Fruit fly (Drosophila melanogaster) whole organism, adult: ENCODE data around the gene wor.

Experiments used
- CG11617 ChIP-seq: fragments of 200-800 bp; sonication (Bioruptor generic); optimal IDR thresholded peaks from 2 replicates; lab custom pipeline; 2017; ENCODE audit warnings: mild to moderate bottlenecking, missing biosample characterization, missing genetic modification reagents, missing genetic modification characterization
- CG12768 ChIP-seq: fragments of 200-800 bp; sonication (Bioruptor generic); optimal IDR thresholded peaks from 2 replicates; lab custom pipeline; 2017; ENCODE audit warnings: missing biosample characterization, missing genetic modification characterization, mild to moderate bottlenecking, moderate library complexity, missing genetic modification reagents
- CG14711 ChIP-seq: fragments of 200-800 bp; sonication (Bioruptor generic); optimal IDR thresholded peaks from 2 replicates; lab custom pipeline; 2018; ENCODE audit warnings: missing biosample characterization, mild to moderate bottlenecking, missing genetic modification characterization, moderate library complexity
- CG1620 ChIP-seq: fragments of 200-800 bp; sonication (Bioruptor generic); optimal IDR thresholded peaks from 2 replicates; lab custom pipeline; 2016; ENCODE audit warnings: missing biosample characterization, missing genetic modification characterization
- CG33017 ChIP-seq: fragments of 200-800 bp; sonication (Bioruptor generic); optimal IDR thresholded peaks from 2 replicates; lab custom pipeline; 2018; ENCODE audit warnings: missing biosample characterization, mild to moderate bottlenecking, missing genetic modification characterization, moderate library complexity
- CG5204 ChIP-seq: fragments of 200-800 bp; sonication (Bioruptor generic); optimal IDR thresholded peaks from 2 replicates; lab custom pipeline; 2016; ENCODE audit warnings: missing biosample characterization, missing genetic modification characterization
- CG7045 ChIP-seq: fragments of 200-800 bp; sonication (Bioruptor generic); optimal IDR thresholded peaks from 2 replicates; lab custom pipeline; 2017; ENCODE audit warnings: missing biosample characterization, mild to moderate bottlenecking, missing genetic modification characterization
- CG7101 ChIP-seq: fragments of 200-800 bp; sonication (Bioruptor generic); optimal IDR thresholded peaks from 2 replicates; lab custom pipeline; 2018; ENCODE audit warnings: missing biosample characterization, mild to moderate bottlenecking, missing genetic modification characterization, moderate library complexity
- Clk ChIP-seq: fragments of 200-800 bp; sonication (Bioruptor generic); optimal IDR thresholded peaks from 2 replicates; lab custom pipeline; 2017; ENCODE audit warnings: missing biosample characterization, missing genetic modification characterization
- Crg-1 ChIP-seq: fragments of 200-800 bp; sonication (Bioruptor generic); optimal IDR thresholded peaks from 2 replicates; lab custom pipeline; 2016; ENCODE audit warnings: missing biosample characterization, missing genetic modification characterization
- Hr96 ChIP-seq: fragments of 200-800 bp; sonication (Bioruptor generic); optimal IDR thresholded peaks from 2 replicates; lab custom pipeline; 2016; ENCODE audit warnings: missing biosample characterization, missing genetic modification characterization
- Mnt ChIP-seq: fragments of 200-800 bp; sonication (Bioruptor generic); optimal IDR thresholded peaks from 2 replicates; lab custom pipeline; 2016; ENCODE audit warnings: missing biosample characterization, mild to moderate bottlenecking, missing genetic modification characterization
- bab1 ChIP-seq: fragments of 200-800 bp; sonication (Bioruptor generic); optimal IDR thresholded peaks from 3 replicates; lab custom pipeline; 2019; ENCODE audit warnings: missing biosample characterization, mild to moderate bottlenecking, missing genetic modification characterization, moderate library complexity
- cic ChIP-seq: fragments of 200-800 bp; sonication (Bioruptor generic); optimal IDR thresholded peaks from 2 replicates; lab custom pipeline; 2017; ENCODE audit warnings: missing biosample characterization, mild to moderate bottlenecking, missing genetic modification characterization, moderate library complexity
- cnc ChIP-seq, 2 experiments: fragments of >200 bp; optimal IDR thresholded peaks; 2 replicates each; lab custom pipeline; 2017
- kay ChIP-seq: fragments of 200-800 bp; sonication (Bioruptor generic); peaks from one replicate; lab custom pipeline; 2016; ENCODE audit warnings: missing biosample characterization, missing genetic modification characterization, borderline replicate concordance
- ovo ChIP-seq: fragments of 200-800 bp; sonication (Bioruptor generic); optimal IDR thresholded peaks from 2 replicates; lab custom pipeline; 2016; ENCODE audit warnings: missing biosample characterization, missing genetic modification characterization
- pad ChIP-seq: fragments of 200-800 bp; sonication (Bioruptor generic); optimal IDR thresholded peaks from 3 replicates; lab custom pipeline; 2017; ENCODE audit warnings: missing biosample characterization, missing genetic modification characterization, mild to moderate bottlenecking, moderate library complexity, missing genetic modification reagents
- tj ChIP-seq: fragments of 200-800 bp; sonication (Bioruptor generic); optimal IDR thresholded peaks from 3 replicates; lab custom pipeline; 2017; ENCODE audit warnings: missing biosample characterization, mild to moderate bottlenecking, missing genetic modification characterization, moderate library complexity
- toe ChIP-seq: fragments of 200-800 bp; sonication (Bioruptor generic); optimal IDR thresholded peaks from 2 replicates; lab custom pipeline; 2016; ENCODE audit warnings: missing biosample characterization, missing genetic modification characterization

The wor gene

DNA sequence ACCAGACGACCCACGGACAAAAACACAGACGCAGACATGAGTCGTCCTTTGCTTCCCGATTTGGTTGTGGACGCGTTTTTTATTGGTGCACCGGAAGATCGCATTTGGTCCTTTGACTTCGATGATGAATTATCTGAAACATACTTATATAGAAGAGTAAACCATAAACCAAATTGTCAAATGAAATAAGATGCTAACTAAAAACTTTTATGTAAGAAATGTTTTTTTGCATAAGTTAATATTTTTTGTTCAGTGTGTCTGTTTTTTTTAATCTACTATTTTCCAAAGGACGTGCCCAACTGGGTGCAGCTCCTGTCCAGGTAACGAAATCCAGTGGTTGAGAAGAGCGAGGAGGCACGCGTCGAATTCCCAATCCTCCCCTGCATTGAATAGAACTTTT lies 23.5 kb downstream of the wor start:
- TF ChIP-seq CG12768 (GFP tag; lab: Kevin White, UChicago) (no peak), toe (GFP tag; lab: Kevin White, UChicago) (no peak), Mnt (GFP tag; lab: Kevin White, UChicago) (no peak), CG5204 (GFP tag; lab: Kevin White, UChicago) (no peak), pad (GFP tag; lab: Kevin White, UChicago) (no peak), kay (no peak), CG33017 (tag; lab: Kevin White, UChicago) (no peak), CG11617 (GFP tag; lab: Kevin White, UChicago) (no peak), CG7045 (GFP tag; lab: Kevin White, UChicago) (no peak), cnc (optimal IDR thresholded peaks at IDR 0.05; lab: Kevin White, UChicago) (no peak), cic (GFP tag; lab: Kevin White, UChicago) (no peak), bab1 (GFP tag; lab: Kevin White, UChicago) (no peak), tj (GFP tag; lab: Kevin White, UChicago) (no peak), ovo (GFP tag; lab: Kevin White, UChicago) (no peak), Crg-1 (no peak), CG14711 (tag; lab: Kevin White, UChicago) (no peak)

DNA sequence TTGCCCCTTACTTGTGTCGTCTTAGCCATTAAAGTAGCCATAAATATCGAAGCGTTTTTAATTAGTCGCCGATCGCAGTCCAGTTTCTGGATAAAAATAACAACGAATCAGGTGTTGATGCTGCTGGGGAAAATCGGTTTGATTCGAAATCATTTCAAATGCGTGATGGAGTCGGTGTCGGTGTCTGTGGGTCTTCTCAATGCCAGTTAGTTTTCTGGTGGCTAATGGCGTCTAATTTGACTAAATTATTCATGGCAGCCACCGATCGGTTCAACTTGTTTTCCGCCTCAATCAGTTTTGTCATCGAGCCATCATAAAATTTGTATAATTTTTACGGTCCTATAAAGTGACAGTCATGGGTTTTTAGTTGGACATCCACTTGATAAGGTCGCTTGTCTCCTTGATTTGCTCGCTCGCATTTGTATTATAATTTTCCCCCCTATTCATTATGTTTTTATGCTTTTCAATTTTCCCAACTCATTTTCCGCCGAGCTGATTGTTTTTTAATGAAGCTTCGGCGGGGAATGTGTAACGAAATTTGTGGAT lies 25.0 kb downstream of the wor start:
- TF ChIP-seq cnc (optimal IDR thresholded peaks at IDR 0.05; lab: Kevin White, UChicago) (no peak), Crg-1 (no peak)

DNA sequence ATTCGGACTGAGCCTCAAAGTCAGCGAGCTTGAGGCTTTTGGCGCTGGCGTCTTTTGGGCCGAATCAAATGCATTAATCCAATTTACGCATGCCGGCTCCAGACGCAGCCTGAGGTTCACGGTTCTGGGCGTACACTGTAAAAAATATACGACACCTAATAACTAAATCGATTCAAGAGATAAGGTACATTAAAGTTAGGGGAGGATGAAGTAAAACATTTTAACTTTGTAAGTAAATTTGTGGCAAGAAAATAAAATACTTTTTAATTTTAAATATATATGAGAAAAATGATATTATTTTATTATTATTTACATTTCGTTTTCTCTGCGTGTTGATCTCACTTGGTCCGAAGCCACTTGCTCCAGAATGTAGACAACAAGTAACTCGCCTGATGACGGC lies 28.6 kb downstream of the wor start:
- TF ChIP-seq toe (GFP tag; lab: Kevin White, UChicago) (no peak), kay (no peak), Crg-1 (no peak)

DNA sequence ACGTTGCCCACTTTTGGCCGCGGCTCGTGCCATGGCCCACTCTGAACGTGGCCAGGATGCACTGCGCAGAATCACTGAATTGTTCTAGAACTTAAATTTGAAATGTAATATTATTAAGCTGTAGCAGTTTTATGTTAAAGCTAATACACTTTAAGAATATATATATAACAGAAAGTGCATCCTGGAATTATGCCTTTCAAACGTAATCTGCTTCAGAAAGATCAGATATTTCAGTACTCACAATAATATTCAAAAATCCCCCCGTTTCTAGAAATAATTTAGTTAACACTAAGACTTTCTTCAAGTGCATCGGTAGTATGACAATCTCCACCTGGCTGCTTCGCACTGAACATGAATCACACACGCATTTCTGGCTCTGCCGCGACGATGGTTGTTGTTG lies 33.0 kb downstream of the wor start:
- TF ChIP-seq CG7045 (GFP tag; lab: Kevin White, UChicago) = no peak
- no peak for TF ChIP-seq ovo (GFP tag; lab: Kevin White, UChicago)
- no peak for TF ChIP-seq CG7101 (tag; lab: Kevin White, UChicago)
- TF ChIP-seq CG1620 = no peak
- TF ChIP-seq pad (GFP tag; lab: Kevin White, UChicago) = no peak
- TF ChIP-seq Crg-1 = no peak
- no peak for TF ChIP-seq Clk (GFP tag; lab: Kevin White, UChicago)
- TF ChIP-seq bab1 (GFP tag; lab: Kevin White, UChicago) = no peak
- no peak for TF ChIP-seq CG14711 (tag; lab: Kevin White, UChicago)
- no peak for TF ChIP-seq CG12768 (GFP tag; lab: Kevin White, UChicago)
- no peak for TF ChIP-seq cnc (optimal IDR thresholded peaks at IDR 0.05; lab: Kevin White, UChicago)
- TF ChIP-seq cic (GFP tag; lab: Kevin White, UChicago) = no peak
- no peak for TF ChIP-seq kay
- TF ChIP-seq Hr96 = no peak
- no peak for TF ChIP-seq CG33017 (tag; lab: Kevin White, UChicago)
- no peak for TF ChIP-seq Mnt (GFP tag; lab: Kevin White, UChicago)
- no peak for TF ChIP-seq toe (GFP tag; lab: Kevin White, UChicago)

DNA sequence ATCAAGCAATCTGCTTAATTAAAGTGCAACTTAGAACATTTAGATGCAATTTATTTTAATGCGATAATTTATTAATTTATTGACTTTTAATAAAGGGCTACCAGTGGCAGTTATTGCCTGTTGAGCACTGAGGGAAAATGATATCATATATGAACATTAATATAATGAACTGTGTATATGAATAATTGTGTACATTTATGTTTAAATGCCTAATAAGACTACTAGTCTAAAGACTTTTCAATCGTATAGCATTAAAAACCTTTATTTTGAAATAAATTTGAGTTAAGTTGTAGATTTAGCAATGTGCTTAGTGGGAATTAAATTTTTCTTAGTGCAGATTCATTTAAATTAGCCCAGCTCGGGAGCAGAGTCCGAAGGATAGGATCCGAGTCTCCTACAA lies 35.0 kb downstream of the wor start:
- TF ChIP-seq Mnt (GFP tag; lab: Kevin White, UChicago) (no peak), CG14711 (tag; lab: Kevin White, UChicago) (no peak), pad (GFP tag; lab: Kevin White, UChicago) (no peak), CG12768 (GFP tag; lab: Kevin White, UChicago) (no peak), cic (GFP tag; lab: Kevin White, UChicago) (no peak), Crg-1 (no peak), CG11617 (GFP tag; lab: Kevin White, UChicago) (no peak), Clk (GFP tag; lab: Kevin White, UChicago) (no peak), CG33017 (tag; lab: Kevin White, UChicago) (no peak), CG1620 (no peak), toe (GFP tag; lab: Kevin White, UChicago) (no peak), ovo (GFP tag; lab: Kevin White, UChicago) (no peak)

DNA sequence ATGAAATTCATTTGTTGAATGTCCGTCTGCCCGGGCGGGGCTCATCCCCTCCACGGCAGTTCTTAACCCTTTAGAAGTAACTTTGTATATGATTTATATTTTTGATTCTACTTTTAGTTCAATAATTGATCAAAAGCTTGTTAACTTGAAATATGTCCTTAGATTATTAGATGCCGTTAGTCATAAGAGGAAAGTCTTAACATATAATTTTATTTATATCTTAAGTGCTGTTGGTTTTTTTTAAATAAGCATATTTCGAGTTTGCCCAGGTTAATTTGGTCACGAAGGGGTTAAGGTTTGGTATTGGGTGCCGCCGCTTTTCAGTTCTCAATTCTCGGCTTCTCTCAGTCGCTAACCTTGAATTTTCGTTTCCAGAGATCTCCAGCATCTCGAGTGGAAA lies 36.4 kb downstream of the wor start:
- TF ChIP-seq Hr96 (no peak), bab1 (GFP tag; lab: Kevin White, UChicago) (no peak), CG7101 (tag; lab: Kevin White, UChicago) (no peak), Crg-1 (no peak), CG7045 (GFP tag; lab: Kevin White, UChicago) (no peak), CG12768 (GFP tag; lab: Kevin White, UChicago) (no peak), ovo (GFP tag; lab: Kevin White, UChicago) (no peak), CG1620 (no peak), CG11617 (GFP tag; lab: Kevin White, UChicago) (no peak), tj (GFP tag; lab: Kevin White, UChicago) (no peak), CG14711 (tag; lab: Kevin White, UChicago) (no peak), Clk (GFP tag; lab: Kevin White, UChicago) (no peak)
